Worm (Caenorhabditis elegans) whole organism, dauer: Measurements from ENCODE around the gene xrn-1.

Experiments used
- unc-62 ChIP-seq: sonication (generic microtip); optimal IDR thresholded peaks from 2 replicates; lab custom pipeline; 2017; ENCODE audit warnings: missing biosample characterization, missing genetic modification reagents, missing genetic modification characterization

Gene xrn-1

DNA sequence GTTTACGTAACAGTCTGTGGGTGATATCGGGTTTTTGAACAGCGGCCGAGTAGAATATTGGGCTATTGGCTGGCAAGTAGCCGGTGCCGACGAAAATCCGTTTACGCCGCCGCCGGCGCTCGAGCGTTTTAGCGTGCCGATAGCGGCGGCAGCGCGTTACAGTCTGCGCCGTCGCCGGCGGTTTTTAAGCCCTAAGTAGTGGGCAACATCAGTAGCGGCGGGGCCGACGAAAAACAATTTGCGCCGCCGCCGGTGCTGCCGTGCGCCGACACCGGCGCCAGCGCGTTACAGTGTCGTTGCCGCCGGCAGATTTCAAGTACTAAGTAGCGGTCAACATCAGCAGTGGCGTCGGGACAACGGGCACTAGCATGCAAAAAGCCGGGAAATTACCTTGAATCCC, 27.2 kb downstream of the xrn-1 start:
- no peak for TF ChIP-seq unc-62 (GFP tag; lab: Kevin White, UChicago)

ce11 chrII:14096814-14097213, 28.1 kb downstream of the xrn-1 start:
- TF ChIP-seq unc-62 (GFP tag; lab: Kevin White, UChicago) = no peak

DNA sequence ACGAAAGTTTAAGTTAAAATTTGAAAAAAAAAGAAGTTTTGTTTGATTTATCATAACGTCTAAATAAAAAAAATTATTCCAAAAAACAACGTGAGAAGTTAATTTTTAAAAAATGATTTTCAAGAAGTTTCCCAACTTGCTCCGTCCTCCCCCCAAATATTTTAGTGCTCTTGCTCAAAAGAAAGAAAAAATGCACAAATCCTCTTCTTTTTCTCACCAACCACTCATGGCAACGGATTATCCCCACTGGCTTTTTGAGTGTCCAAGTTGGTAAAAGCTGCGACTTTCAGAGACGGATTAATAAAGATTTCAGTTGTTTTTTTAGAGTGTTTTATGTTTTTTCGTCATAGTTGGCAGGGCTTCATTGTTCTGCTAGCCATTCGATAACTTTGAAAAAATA, 28.8 kb downstream of the xrn-1 start, which contains the start of gene Y39G8C.2:
Gene Y39G8C.2, minus strand, starts transcription at position 101 of the 400 bp plus-strand sequence.
- TF ChIP-seq unc-62 (GFP tag; lab: Kevin White, UChicago) = no peak

ce11 chrII:14098348-14098747, 29.6 kb downstream of the xrn-1 start:
- TF ChIP-seq unc-62 (GFP tag; lab: Kevin White, UChicago) = no peak

- TF ChIP-seq unc-62 (GFP tag; lab: Kevin White, UChicago) = no peak
Observed at ce11 chrII:14100963-14101362, 32.3 kb downstream of the xrn-1 start, which contains the start of gene bkip-1. Gene bkip-1 (plus strand): TSS chrII:14101263.

DNA sequence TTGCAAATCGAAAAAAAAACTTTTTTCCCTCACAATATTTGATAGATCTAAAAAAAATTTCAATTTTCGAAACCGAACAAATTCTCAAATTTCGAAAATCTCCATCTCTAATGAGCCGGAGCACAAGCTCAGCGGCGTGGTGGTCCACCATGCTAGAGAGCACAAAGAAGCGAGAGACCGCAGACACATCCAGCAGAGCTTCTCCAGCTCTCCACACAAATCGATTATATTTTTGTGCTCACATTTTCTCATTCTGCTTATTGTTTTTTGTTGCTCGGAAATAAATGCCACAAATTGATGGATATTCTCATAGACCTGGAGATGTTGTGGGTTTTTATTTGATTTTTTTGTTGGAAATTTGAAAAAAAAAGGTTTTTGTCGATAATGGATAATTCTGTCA, 33.4 kb downstream of the xrn-1 start:
- no peak for TF ChIP-seq unc-62 (GFP tag; lab: Kevin White, UChicago)

ce11 chrII:14104470-14104869, 35.8 kb downstream of the xrn-1 start, which contains the start of gene gur-4:
Gene gur-4 (plus strand): TSS chrII:14104770.
- no peak for TF ChIP-seq unc-62 (GFP tag; lab: Kevin White, UChicago)

DNA sequence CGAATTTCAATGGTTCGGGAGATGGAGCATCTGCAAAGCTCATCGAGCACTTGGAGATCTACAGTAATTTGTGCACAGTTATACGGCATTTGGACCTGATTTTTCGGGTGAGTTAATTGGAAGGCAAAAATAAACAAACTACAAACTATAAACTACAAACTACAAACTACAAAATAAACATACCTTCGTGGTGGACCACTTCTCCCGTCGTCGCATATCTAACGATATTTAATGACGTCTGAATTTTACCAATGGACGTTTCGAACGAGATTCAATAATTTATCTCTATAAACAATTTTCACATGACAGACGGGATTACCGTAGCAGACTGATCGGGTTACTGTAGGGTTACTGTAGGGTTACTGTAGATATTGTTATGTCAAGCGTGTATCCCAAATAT, 37.5 kb downstream of the xrn-1 start:
- TF ChIP-seq unc-62 (GFP tag; lab: Kevin White, UChicago) = no peak

DNA sequence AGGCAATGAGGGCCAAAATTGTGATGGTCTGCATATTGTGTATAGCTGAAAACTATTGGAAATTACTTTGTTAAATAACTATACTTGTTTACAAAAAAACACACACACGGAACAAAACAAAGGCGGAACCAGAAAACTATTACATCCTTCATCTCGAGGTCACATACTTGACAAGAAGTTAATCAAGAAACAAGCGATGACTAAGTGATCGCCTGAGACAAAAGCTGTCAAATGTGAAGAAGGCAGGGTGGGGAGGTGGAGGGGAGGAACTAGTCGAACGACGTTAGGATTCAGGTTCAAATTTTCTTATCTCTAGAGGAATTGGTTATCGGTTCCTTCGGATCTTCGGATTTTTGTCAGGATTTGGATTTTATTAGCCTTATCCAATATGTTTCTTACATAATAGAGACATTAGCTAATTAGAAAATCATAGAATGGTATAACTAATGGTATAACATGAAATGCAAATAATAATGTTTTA, 40.5 kb downstream of the xrn-1 start, which contains the start of gene cpg-7:
Gene cpg-7, minus strand, starts transcription at position 51 of the 481 bp plus-strand sequence.
- no peak for TF ChIP-seq unc-62 (GFP tag; lab: Kevin White, UChicago)

DNA sequence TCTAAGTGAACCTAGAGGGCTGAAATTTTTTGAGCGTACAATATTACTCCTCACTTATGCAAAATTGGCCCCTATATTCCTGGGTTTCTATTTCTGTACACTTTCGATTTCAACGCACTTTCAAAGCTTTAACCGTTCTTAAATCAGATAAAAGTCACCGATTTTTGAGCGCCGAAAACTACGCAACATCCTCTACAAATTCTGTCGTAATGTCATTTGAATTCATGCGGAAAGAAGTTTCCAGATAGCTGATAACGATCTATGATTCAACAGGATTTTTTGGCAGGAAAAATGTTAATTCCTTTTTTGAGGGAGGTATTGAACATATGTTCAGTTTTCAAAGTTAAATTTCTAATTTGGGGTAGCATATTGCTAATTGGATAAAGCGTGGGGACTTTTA, 44.1 kb downstream of the xrn-1 start:
- no peak for TF ChIP-seq unc-62 (GFP tag; lab: Kevin White, UChicago)

DNA sequence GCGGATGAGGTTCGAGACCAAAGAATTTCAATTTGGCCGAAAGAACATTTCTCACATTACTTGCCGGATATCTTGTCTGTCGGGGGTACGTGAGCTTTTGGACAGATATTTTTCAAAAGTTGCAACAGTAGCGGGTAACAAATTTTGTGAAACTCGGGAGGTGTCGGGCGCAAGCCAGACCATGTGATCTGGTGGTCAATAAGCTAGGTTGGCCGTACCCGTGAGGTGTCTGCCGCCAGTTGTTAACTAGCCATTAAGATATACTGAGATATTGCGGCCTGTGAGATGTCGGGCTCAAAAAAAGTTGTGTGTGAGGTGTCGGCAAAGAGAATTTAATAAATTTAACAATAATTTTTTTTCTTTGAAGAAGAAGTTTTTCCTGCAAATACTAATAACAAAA, 49.7 kb downstream of the xrn-1 start:
- TF ChIP-seq unc-62 (GFP tag; lab: Kevin White, UChicago) = no peak

ce11 chrII:14122065-14122464, 53.4 kb downstream of the xrn-1 start, which contains the start of gene K09E4.4:
Gene K09E4.4 (minus strand): TSS chrII:14122165.
- TF ChIP-seq unc-62 (GFP tag; lab: Kevin White, UChicago) = no peak

DNA sequence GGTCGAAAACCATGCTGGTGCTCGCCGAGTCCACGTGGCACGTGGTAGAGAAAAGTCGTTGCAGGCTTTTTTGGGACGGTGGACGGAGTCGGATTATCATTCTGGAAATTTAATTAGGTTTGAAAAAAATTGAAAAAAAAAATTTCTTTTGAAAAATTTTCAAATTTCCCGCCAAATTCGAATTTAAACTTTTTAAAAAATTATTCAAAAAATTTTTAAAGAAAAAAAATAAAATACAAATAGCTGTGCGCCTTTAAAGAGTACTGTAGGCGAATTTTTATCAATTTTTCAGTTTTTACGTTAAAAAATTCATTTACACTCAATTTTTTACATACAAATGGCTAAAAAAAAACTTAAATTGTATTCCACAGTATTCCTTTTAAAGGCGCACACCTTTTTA, 58.1 kb downstream of the xrn-1 start, which contains the start of gene K09E4.3:
Gene K09E4.3, minus strand, starts transcription at position 101 of the 400 bp plus-strand sequence.
- TF ChIP-seq unc-62 (GFP tag; lab: Kevin White, UChicago) = no peak

ce11 chrII:14129191-14129590, 60.5 kb downstream of the xrn-1 start:
- no peak for TF ChIP-seq unc-62 (GFP tag; lab: Kevin White, UChicago)

ce11 chrII:14132733-14133132, 64.0 kb downstream of the xrn-1 start, which contains the start of gene algn-3:
Gene algn-3 (minus strand): TSS chrII:14132833.
- TF ChIP-seq unc-62 (GFP tag; lab: Kevin White, UChicago) = no peak

- TF ChIP-seq unc-62 (GFP tag; lab: Kevin White, UChicago) = no peak
Observed at ce11 chrII:14136302-14136701, 67.6 kb downstream of the xrn-1 start.

DNA sequence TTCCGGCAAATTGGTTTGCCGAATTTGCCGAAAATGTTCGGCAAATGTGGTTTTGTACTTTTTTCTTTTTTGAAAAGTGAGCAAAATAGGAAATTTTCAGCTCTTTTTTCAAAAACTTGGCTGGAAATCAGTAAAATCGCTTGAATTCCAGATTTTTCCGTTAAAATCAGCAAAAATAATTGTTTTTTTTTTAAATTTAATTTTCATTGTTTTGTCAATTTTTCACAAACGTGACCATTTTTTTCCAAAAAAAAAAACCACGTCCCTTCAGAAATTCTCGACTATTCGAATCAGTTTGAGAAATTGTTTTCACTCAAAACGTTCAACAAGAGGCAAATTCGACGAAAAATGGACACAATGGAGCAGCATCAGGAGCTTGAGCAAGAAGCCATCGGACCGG, 68.8 kb downstream of the xrn-1 start, which contains the start of gene K09E4.1:
Gene K09E4.1, plus strand, starts transcription at position 301 of the 400 bp plus-strand sequence.
- TF ChIP-seq unc-62 (GFP tag; lab: Kevin White, UChicago) = no peak
